Worm (Caenorhabditis elegans): ENCODE results near the gene gei-6.
A peak's percentile ranks its signal among the peaks of the same experiment; 100 is the strongest.

ce11 chrV:7198403-7198802, 32.2 kb downstream of the gei-6 start:
- TF ChIP-seq ztf-11 (tag; optimal IDR thresholded peaks at IDR 0.05) (no peak), F49E8.2 (tag; optimal IDR thresholded peaks at IDR 0.05; ENCODE audit: borderline replicate concordance) (no peak), lin-39 (tag; optimal IDR thresholded peaks at IDR 0.05) (no peak), mdl-1 (tag; optimal IDR thresholded peaks at IDR 0.05) (peak in 1 of 2 experiments; percentile 21), fkh-10 (GFP tag; optimal IDR thresholded peaks at IDR 0.05) (no peak), ceh-62 (tag; optimal IDR thresholded peaks at IDR 0.05) (no peak), ces-1 (GFP tag; optimal IDR thresholded peaks at IDR 0.05) (no peak), egl-27 (tag; optimal IDR thresholded peaks at IDR 0.05) (no peak), lin-15B (tag; optimal IDR thresholded peaks at IDR 0.05) (no peak), mep-1 (tag; optimal IDR thresholded peaks at IDR 0.05) (peak; percentile 61), lin-38 (GFP tag; IDR thresholded peaks at IDR 0.05) (peak; percentile 51; the same call in 1 of the 2 replicates), fos-1 (tag; optimal IDR thresholded peaks at IDR 0.05) (no peak), nhr-10 (tag; optimal IDR thresholded peaks at IDR 0.05) (no peak)

Data from whole organism, L4 larva.